Fruit fly (Drosophila melanogaster) whole organism, wandering third instar larva: ENCODE measurements around the gene CG33489.

Source experiments
- CG32264 ChIP-seq: fragments of 200-800 bp; sonication (Bioruptor generic); optimal IDR thresholded peaks from 2 replicates; lab custom pipeline; 2016; ENCODE audit warnings: missing biosample characterization, missing genetic modification characterization
- Dfd ChIP-seq: fragments of >200 bp; optimal IDR thresholded peaks from 2 replicates; lab custom pipeline; 2017; ENCODE audit warnings: missing biosample characterization, missing genetic modification characterization
- GATAd ChIP-seq: sonication (Bioruptor generic); optimal IDR thresholded peaks from 2 replicates; lab custom pipeline; 2016; ENCODE audit warnings: missing biosample characterization, missing genetic modification characterization
- HLH106 ChIP-seq: fragments of 200-800 bp; optimal IDR thresholded peaks from 3 replicates; lab custom pipeline; 2019; ENCODE audit warnings: missing biosample characterization, mild to moderate bottlenecking, missing genetic modification characterization, moderate library complexity
- Jra ChIP-seq: sonication (Bioruptor generic); optimal IDR thresholded peaks from 2 replicates; lab custom pipeline; 2016; ENCODE audit warnings: missing biosample characterization, missing genetic modification characterization
- Sp1 ChIP-seq: fragments of 200-800 bp; sonication (Bioruptor generic); optimal IDR thresholded peaks from 3 replicates; lab custom pipeline; 2019; ENCODE audit warnings: missing biosample characterization, mild to moderate bottlenecking, missing genetic modification characterization, moderate library complexity
- ey ChIP-seq: fragments of 200-800 bp; sonication (Bioruptor generic); optimal IDR thresholded peaks from 2 replicates; lab custom pipeline; 2016; ENCODE audit warnings: missing biosample characterization, missing genetic modification characterization
- h ChIP-seq: fragments of 200-800 bp; sonication (Bioruptor generic); optimal IDR thresholded peaks from 3 replicates; lab custom pipeline; 2016; ENCODE audit warnings: missing biosample characterization, mild to moderate bottlenecking, missing genetic modification characterization
- psq ChIP-seq: fragments of 200-800 bp; sonication (Bioruptor generic); optimal IDR thresholded peaks from 3 replicates; lab custom pipeline; 2017; ENCODE audit warnings: missing biosample characterization, mild to moderate bottlenecking, missing genetic modification characterization, moderate library complexity
- usp ChIP-seq: fragments of >200 bp; optimal IDR thresholded peaks from 2 replicates; lab custom pipeline; 2017; ENCODE audit warnings: missing biosample characterization, missing genetic modification characterization

DNA sequence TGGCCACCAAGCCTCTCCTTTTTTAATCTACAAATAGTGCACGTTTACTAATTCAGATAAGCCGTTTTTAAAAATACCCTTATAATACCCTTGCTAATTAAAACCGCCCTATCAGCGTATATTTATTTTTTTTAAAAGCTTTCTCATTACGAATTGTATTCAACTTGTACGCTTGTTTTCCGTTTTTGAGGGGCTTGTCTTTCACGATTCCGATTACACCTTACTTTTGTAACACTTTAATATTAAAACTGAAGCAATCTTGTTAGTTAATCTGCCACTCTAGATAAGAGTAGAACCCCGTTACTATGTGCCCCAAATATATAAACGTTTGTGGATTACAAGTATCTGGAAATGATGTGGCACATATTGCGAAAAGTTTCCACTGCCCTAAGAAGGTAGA, 45.9 kb upstream of the CG33489 start:
- TF ChIP-seq HLH106 (tag; lab: Kevin White, UChicago) (no peak), psq (GFP tag; lab: Kevin White, UChicago) (no peak), ey (GFP tag; lab: Kevin White, UChicago) (no peak), Dfd (GFP tag; lab: Kevin White, UChicago) (no peak), CG32264 (GFP tag; lab: Kevin White, UChicago) (no peak), GATAd (GFP tag; lab: Kevin White, UChicago) (no peak), usp (no peak), h (GFP tag; lab: Kevin White, UChicago) (no peak), Sp1 (no peak), Jra (GFP tag; lab: Kevin White, UChicago) (no peak)
